Fruit fly (Drosophila melanogaster) whole organism, embryonic: ENCODE data around the gene CG31792.

ENCODE experiments used
- Antp ChIP-seq: fragments of 200-800 bp; sonication (Bioruptor generic); optimal IDR thresholded peaks from 3 replicates; lab custom pipeline; 2016; ENCODE audit warnings: missing biosample characterization, missing genetic modification characterization
- B-H1 ChIP-seq: fragments of 200-800 bp; sonication (Bioruptor generic); IDR thresholded peaks from 3 replicates; pipeline ENCODE4 v1.3.6; 2022; ENCODE audit warnings: missing biosample characterization, missing genetic modification characterization
- BEAF-32 ChIP-seq: fragments of 200-800 bp; sonication (Bioruptor generic); optimal IDR thresholded peaks from 3 replicates; lab custom pipeline; 2017; ENCODE audit warnings: missing biosample characterization, missing genetic modification characterization, mild to moderate bottlenecking, moderate library complexity, missing genetic modification reagents
- CG10267 ChIP-seq: fragments of 200-800 bp; sonication (Bioruptor generic); optimal IDR thresholded peaks from 2 replicates; lab custom pipeline; 2018; ENCODE audit warnings: missing biosample characterization, mild to moderate bottlenecking, missing genetic modification characterization, moderate library complexity
- CG11093 ChIP-seq: fragments of 200-800 bp; sonication (Bioruptor generic); IDR thresholded peaks from 3 replicates; pipeline ENCODE4 v1.3.6; 2022; ENCODE audit warnings: missing biosample characterization, missing genetic modification characterization
- CG12071 ChIP-seq: fragments of 200-800 bp; sonication (Bioruptor generic); optimal IDR thresholded peaks from 3 replicates; lab custom pipeline; 2018; ENCODE audit warnings: missing biosample characterization, mild to moderate bottlenecking, missing genetic modification characterization
- CG12769 ChIP-seq: fragments of 200-800 bp; sonication (Bioruptor generic); optimal IDR thresholded peaks from 2 replicates; lab custom pipeline; 2019; ENCODE audit warnings: missing biosample characterization, mild to moderate bottlenecking, missing genetic modification characterization, moderate library complexity
- CG12942 ChIP-seq: fragments of 200-800 bp; sonication (Bioruptor generic); optimal IDR thresholded peaks from 3 replicates; lab custom pipeline; 2016; ENCODE audit warnings: missing biosample characterization, missing genetic modification characterization
- CG14667 ChIP-seq: fragments of 200-800 bp; sonication (Bioruptor generic); IDR thresholded peaks from 2 replicates; pipeline ENCODE4 v1.3.6; 2022; ENCODE audit warnings: missing biosample characterization, missing genetic modification characterization
- CG15601 ChIP-seq: fragments of 200-800 bp; sonication (Bioruptor generic); optimal IDR thresholded peaks from 3 replicates; lab custom pipeline; 2019; ENCODE audit warnings: missing biosample characterization, mild to moderate bottlenecking, missing genetic modification characterization, moderate library complexity
- CG1603 ChIP-seq: fragments of 200-800 bp; sonication (Bioruptor generic); optimal IDR thresholded peaks from 2 replicates; lab custom pipeline; 2019; ENCODE audit warnings: missing biosample characterization, mild to moderate bottlenecking, missing genetic modification characterization, moderate library complexity
- CG18011 ChIP-seq: fragments of 200-800 bp; sonication (Bioruptor generic); optimal IDR thresholded peaks from 2 replicates; lab custom pipeline; 2017; ENCODE audit warnings: missing biosample characterization, missing genetic modification characterization, mild to moderate bottlenecking, moderate library complexity, missing genotype
- CG18476 ChIP-seq: fragments of 200-800 bp; sonication (Bioruptor generic); optimal IDR thresholded peaks from 2 replicates; lab custom pipeline; 2016; ENCODE audit warnings: missing biosample characterization, mild to moderate bottlenecking, missing genetic modification characterization
- CG2875 ChIP-seq: fragments of 200-800 bp; sonication (Bioruptor generic); optimal IDR thresholded peaks from 2 replicates; lab custom pipeline; 2017; ENCODE audit warnings: missing biosample characterization, mild to moderate bottlenecking, missing genetic modification characterization, missing genetic modification reagents
- CG30403 ChIP-seq: fragments of 200-800 bp; sonication (Bioruptor generic); optimal IDR thresholded peaks from 3 replicates; lab custom pipeline; 2016; ENCODE audit warnings: missing biosample characterization, missing genetic modification characterization
- CG4328 ChIP-seq: fragments of 200-800 bp; sonication (Bioruptor generic); optimal IDR thresholded peaks from 3 replicates; lab custom pipeline; 2017; ENCODE audit warnings: missing biosample characterization, missing genetic modification reagents, missing genetic modification characterization
- CG6272 ChIP-seq: fragments of 200-800 bp; sonication (Bioruptor generic); IDR thresholded peaks from 2 replicates; pipeline ENCODE4 v1.3.6; 2022; ENCODE audit warnings: missing biosample characterization, missing genetic modification characterization
- CG6765 ChIP-seq: fragments of 200-800 bp; sonication (Bioruptor generic); optimal IDR thresholded peaks from 3 replicates; lab custom pipeline; 2017; ENCODE audit warnings: missing biosample characterization, mild to moderate bottlenecking, missing genetic modification characterization
- CG8281 ChIP-seq: fragments of 200-800 bp; sonication (Bioruptor generic); optimal IDR thresholded peaks from 2 replicates; lab custom pipeline; 2018; ENCODE audit warnings: missing biosample characterization, mild to moderate bottlenecking, missing genetic modification characterization, moderate library complexity
- D19A ChIP-seq: fragments of 200-800 bp; optimal IDR thresholded peaks from 3 replicates; lab custom pipeline; 2019; ENCODE audit warnings: missing biosample characterization, mild to moderate bottlenecking, missing genetic modification characterization, moderate library complexity
- Mes4 ChIP-seq: fragments of 200-800 bp; sonication (Bioruptor generic); optimal IDR thresholded peaks from 2 replicates; lab custom pipeline; 2016; ENCODE audit warnings: missing biosample characterization, missing genetic modification characterization
- Myb ChIP-seq: fragments of 200-800 bp; sonication (Bioruptor generic); optimal IDR thresholded peaks from 2 replicates; lab custom pipeline; 2016; ENCODE audit warnings: missing biosample characterization, missing genetic modification characterization
- Pdp1 ChIP-seq, 2 experiments: fragments of 200-800 bp; sonication (Bioruptor generic); optimal IDR thresholded peaks; 3 replicates each; lab custom pipeline; 2016; ENCODE audit warnings: missing biosample characterization in 2 of 2, missing genetic modification characterization in 2 of 2, mild to moderate bottlenecking in 1 of 2, moderate library complexity in 1 of 2
- Sin3A ChIP-seq: fragments of >200 bp; optimal IDR thresholded peaks from 2 replicates; lab custom pipeline; 2018
- ato ChIP-seq: fragments of 200-800 bp; sonication (Bioruptor generic); IDR thresholded peaks from 2 replicates; pipeline ENCODE4 v1.3.6; 2022; ENCODE audit warnings: missing biosample characterization, missing genetic modification characterization; ENCODE audit not compliant: partially characterized antibody
- az2 ChIP-seq: fragments of 200-800 bp; sonication (Bioruptor generic); optimal IDR thresholded peaks from 3 replicates; lab custom pipeline; 2016; ENCODE audit warnings: missing biosample characterization, missing genetic modification characterization
- bcd ChIP-seq: fragments of 200-800 bp; sonication (Bioruptor generic); optimal IDR thresholded peaks from 2 replicates; lab custom pipeline; 2017; ENCODE audit warnings: missing biosample characterization, mild to moderate bottlenecking, missing genetic modification characterization
- chif ChIP-seq, 2 experiments: fragments of 200-800 bp; sonication (Bioruptor generic); optimal IDR thresholded peaks; 3 replicates each; lab custom pipeline; 2016; ENCODE audit warnings: missing biosample characterization in 2 of 2, missing genetic modification characterization in 2 of 2
- chn ChIP-seq: fragments of 200-800 bp; sonication (Bioruptor generic); optimal IDR thresholded peaks from 2 replicates; lab custom pipeline; 2016; ENCODE audit warnings: missing biosample characterization, missing genetic modification characterization
- dmrt11E ChIP-seq: fragments of 200-800 bp; sonication (Bioruptor generic); optimal IDR thresholded peaks from 3 replicates; lab custom pipeline; 2018; ENCODE audit warnings: missing biosample characterization, mild to moderate bottlenecking, missing genetic modification characterization, moderate library complexity
- fd64A ChIP-seq: fragments of 200-800 bp; sonication (Bioruptor generic); optimal IDR thresholded peaks from 3 replicates; lab custom pipeline; 2018; ENCODE audit warnings: missing biosample characterization, mild to moderate bottlenecking, missing genetic modification characterization
- grn ChIP-seq: fragments of 200-800 bp; sonication (Bioruptor generic); optimal IDR thresholded peaks from 3 replicates; lab custom pipeline; 2017; ENCODE audit warnings: missing biosample characterization, missing genetic modification characterization
- hbn ChIP-seq: fragments of 200-800 bp; sonication (Bioruptor generic); IDR thresholded peaks from 2 replicates; pipeline ENCODE4 v1.3.6; 2022; ENCODE audit warnings: missing biosample characterization, missing genetic modification characterization; ENCODE audit not compliant: partially characterized antibody
- kah ChIP-seq: fragments of 200-800 bp; sonication (Bioruptor generic); optimal IDR thresholded peaks from 2 replicates; lab custom pipeline; 2018; ENCODE audit warnings: missing biosample characterization, mild to moderate bottlenecking, missing genetic modification characterization
- mam ChIP-seq: fragments of 200-800 bp; sonication (Bioruptor generic); optimal IDR thresholded peaks from 3 replicates; lab custom pipeline; 2016; ENCODE audit warnings: missing biosample characterization, missing genetic modification characterization
- nerfin-2 ChIP-seq: fragments of 200-800 bp; sonication (Bioruptor generic); IDR thresholded peaks from 2 replicates; pipeline ENCODE4 v1.3.6; 2022; ENCODE audit warnings: missing biosample characterization, missing genetic modification characterization; ENCODE audit not compliant: partially characterized antibody
- p53 ChIP-seq: fragments of 200-800 bp; sonication (Bioruptor generic); optimal IDR thresholded peaks from 2 replicates; lab custom pipeline; 2016; ENCODE audit warnings: missing biosample characterization, missing genetic modification characterization
- salm ChIP-seq: fragments of 200-800 bp; sonication (Bioruptor generic); optimal IDR thresholded peaks from 2 replicates; lab custom pipeline; 2018; ENCODE audit warnings: missing biosample characterization, mild to moderate bottlenecking, missing genetic modification characterization
- sc ChIP-seq, 3 experiments: fragments of >200 bp in 2 of 3; fragments of 200-800 bp in 1 of 3; sonication (Bioruptor generic) in 1 of 3; optimal IDR thresholded peaks; 2 replicates in 2 of 3; 3 replicates in 1 of 3; lab custom pipeline; 2017; ENCODE audit warnings: mild to moderate bottlenecking in 1 of 3, missing biosample characterization in 1 of 3, missing genetic modification characterization in 1 of 3, missing genetic modification reagents in 1 of 3
- seq ChIP-seq: fragments of 200-800 bp; sonication (Bioruptor generic); IDR thresholded peaks from 2 replicates; pipeline ENCODE4 v1.3.6; 2022; ENCODE audit warnings: missing biosample characterization, missing genetic modification characterization
- sna ChIP-seq: fragments of 200-800 bp; sonication (Bioruptor generic); IDR thresholded peaks from 2 replicates; pipeline ENCODE4 v1.3.6; 2022; ENCODE audit warnings: missing biosample characterization, missing genetic modification characterization; ENCODE audit not compliant: partially characterized antibody
- tin ChIP-seq: fragments of 200-800 bp; sonication (Bioruptor generic); optimal IDR thresholded peaks from 3 replicates; lab custom pipeline; 2016; ENCODE audit warnings: missing biosample characterization, missing genetic modification characterization
- twi ChIP-seq: fragments of 200-800 bp; optimal IDR thresholded peaks from 2 replicates; lab custom pipeline; 2019; ENCODE audit warnings: missing biosample characterization, mild to moderate bottlenecking, missing genetic modification characterization, moderate library complexity
- unc-4 ChIP-seq: fragments of 200-800 bp; sonication (Bioruptor generic); IDR thresholded peaks from 2 replicates; pipeline ENCODE4 v1.3.6; 2022; ENCODE audit warnings: missing biosample characterization, missing genetic modification characterization; ENCODE audit not compliant: partially characterized antibody
- unpg ChIP-seq: fragments of 200-800 bp; sonication (Bioruptor generic); optimal IDR thresholded peaks from 3 replicates; lab custom pipeline; 2018; ENCODE audit warnings: missing biosample characterization, mild to moderate bottlenecking, missing genetic modification characterization, moderate library complexity
- wek ChIP-seq: fragments of 200-800 bp; sonication (Bioruptor generic); optimal IDR thresholded peaks from 3 replicates; lab custom pipeline; 2018; ENCODE audit warnings: missing biosample characterization, mild to moderate bottlenecking, missing genetic modification characterization, moderate library complexity
- zen ChIP-seq: fragments of 200-800 bp; sonication (Bioruptor generic); optimal IDR thresholded peaks from 3 replicates; lab custom pipeline; 2018; ENCODE audit warnings: missing biosample characterization, mild to moderate bottlenecking, missing genetic modification characterization, moderate library complexity
- zfh1 ChIP-seq: fragments of 200-800 bp; sonication (Bioruptor generic); IDR thresholded peaks from 3 replicates; pipeline ENCODE4 v1.3.6; 2022; ENCODE audit warnings: missing biosample characterization, missing genetic modification characterization

CG31792 gene

DNA sequence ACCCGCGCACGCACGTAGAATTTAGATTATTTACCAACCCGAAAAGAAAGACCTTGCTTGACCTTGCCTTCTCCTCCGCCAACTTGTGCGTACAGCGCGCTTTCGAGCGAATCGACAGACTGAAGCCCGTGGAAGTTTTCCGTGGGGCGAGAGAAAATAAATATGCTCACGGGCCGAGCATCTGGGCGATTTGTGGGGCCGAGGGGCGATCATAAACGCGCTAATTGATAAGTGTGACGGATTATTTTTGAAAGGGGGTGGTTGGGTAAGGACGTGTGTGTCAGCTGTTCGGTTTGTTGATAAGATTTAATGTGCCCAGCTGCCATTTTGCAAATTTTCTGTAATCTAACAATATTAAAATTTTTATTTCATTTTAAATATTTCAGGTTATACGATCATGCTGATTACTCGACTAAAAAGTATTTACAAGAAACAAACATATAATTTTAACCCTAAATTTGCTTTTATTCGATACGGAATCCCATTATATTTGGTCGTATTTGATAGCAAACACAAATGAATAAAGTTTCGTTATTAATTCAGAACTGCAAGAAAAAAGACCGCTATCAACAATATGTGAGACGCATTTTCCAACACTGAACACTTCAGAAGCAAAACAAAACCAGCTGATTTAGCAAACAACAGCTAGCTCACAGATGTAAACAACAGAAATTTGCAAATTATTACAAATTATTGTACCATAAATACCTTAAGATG lies 23.0 kb upstream of the CG31792 start, which contains the start of the genes L2HGDH and CG10431 (continued):
- TF ChIP-seq bcd (GFP tag; lab: Kevin White, UChicago) (peak; percentile 52), CG10267 (peak; percentile 98), CG4328 (peak; percentile 56), CG18476 (GFP tag; lab: Kevin White, UChicago) (peak; percentile 62), Sin3A (peak; percentile 40), p53 (GFP tag; lab: Kevin White, UChicago) (no peak), chif (GFP tag; optimal IDR thresholded peaks at IDR 0.05; lab: Kevin White, UChicago) (peak in 1 of 2 experiments; percentile 31), CG12942 (GFP tag; lab: Kevin White, UChicago) (peak; percentile 34), fd64A (GFP tag; lab: Kevin White, UChicago) (peak; percentile 21), salm (peak; percentile 28), D19A (peak; percentile 57), mam (GFP tag; lab: Kevin White, UChicago) (peak; percentile 21), zen (tag; lab: Kevin White, UChicago) (peak; percentile 66), twi (tag; lab: Kevin White, UChicago) (peak; percentile 49), CG12071 (GFP tag; lab: Kevin White, UChicago) (peak; percentile 57), sna (GFP tag; lab: Robert Waterston, UW) (no peak), ato (GFP tag; lab: Robert Waterston, UW) (no peak), CG1603 (peak; percentile 42), nerfin-2 (no peak), CG2875 (GFP tag; lab: Kevin White, UChicago) (peak; percentile 27), CG18011 (GFP tag; lab: Kevin White, UChicago) (peak; percentile 71), kah (peak; percentile 11), hbn (GFP tag; lab: Robert Waterston, UW) (no peak; the same call in 1 of the 2 replicates), CG15601 (tag; lab: Kevin White, UChicago) (peak; percentile 71), seq (GFP tag; lab: Robert Waterston, UW) (peak; percentile 39; the same call in 1 of the 2 replicates), unpg (GFP tag; lab: Kevin White, UChicago) (peak; percentile 58), grn (GFP tag; lab: Kevin White, UChicago) (peak; percentile 28), CG14667 (GFP tag; lab: Robert Waterston, UW) (no peak), az2 (GFP tag; lab: Kevin White, UChicago) (peak; percentile 57), unc-4 (GFP tag; lab: Robert Waterston, UW) (0 out of 2 replicates have a peak, but pooled peaks have one; percentile 17), B-H1 (GFP tag; lab: Robert Waterston, UW) (no peak), CG8281 (no peak), Pdp1 (GFP tag; optimal IDR thresholded peaks at IDR 0.05; lab: Kevin White, UChicago) (peak; percentile 38 to 76), CG6272 (GFP tag; lab: Robert Waterston, UW) (no peak), dmrt11E (tag; lab: Kevin White, UChicago) (peak; percentile 47), chn (GFP tag; lab: Kevin White, UChicago) (peak; percentile 10), sc (optimal IDR thresholded peaks at IDR 0.05; lab: Kevin White, UChicago) (no peak), sc (GFP tag; optimal IDR thresholded peaks at IDR 0.05; lab: Kevin White, UChicago) (peak; percentile 4), CG30403 (GFP tag; lab: Kevin White, UChicago) (peak; percentile 80), BEAF-32 (peak; percentile 52), Antp (GFP tag; lab: Kevin White, UChicago) (peak; percentile 42), tin (GFP tag; lab: Kevin White, UChicago) (peak; percentile 69), Myb (GFP tag; lab: Kevin White, UChicago) (peak; percentile 11), zfh1 (GFP tag; lab: Robert Waterston, UW) (0 out of 3 replicates have a peak, but pooled peaks have one; percentile 32), CG12769 (tag; lab: Kevin White, UChicago) (peak; percentile 72), CG11093 (no peak), CG6765 (GFP tag; lab: Kevin White, UChicago) (peak; percentile 38), Mes4 (GFP tag; lab: Kevin White, UChicago) (no peak), wek (GFP tag; lab: Kevin White, UChicago) (peak; percentile 3)
